Fruit fly (Drosophila melanogaster): Measurements from ENCODE around the gene Dna2.

Gene Dna2

dm6 chrX:10014738-10015703 lies 4.7 kb downstream of the Dna2 start:
- no peak for TF ChIP-seq Atf-2 (GFP tag; optimal IDR thresholded peaks at IDR 0.05)
- peak; percentile 21 for TF ChIP-seq oc (tag; optimal IDR thresholded peaks at IDR 0.05)
- peak; percentile 95 for TF ChIP-seq CG4424 (GFP tag; optimal IDR thresholded peaks at IDR 0.05)
- TF ChIP-seq ind (GFP tag; optimal IDR thresholded peaks at IDR 0.05) = no peak
- no peak for TF ChIP-seq Xrp1 (GFP tag; IDR thresholded peaks at IDR 0.05)
- TF ChIP-seq CG13296 (GFP tag; optimal IDR thresholded peaks at IDR 0.05) = no peak
- TF ChIP-seq Lhr (GFP tag; optimal IDR thresholded peaks at IDR 0.05) = no peak
- TF ChIP-seq pan (optimal IDR thresholded peaks at IDR 0.05) = no peak
- TF ChIP-seq pan (GFP tag; optimal IDR thresholded peaks at IDR 0.05 in 1 of 2, IDR thresholded peaks at IDR 0.05 in 1 of 2) = no peak
- no peak for TF ChIP-seq Dek (tag; optimal IDR thresholded peaks at IDR 0.05)
- no peak for TF ChIP-seq ab (GFP tag; optimal IDR thresholded peaks at IDR 0.05)
- no peak for TF ChIP-seq CG9876 (GFP tag; optimal IDR thresholded peaks at IDR 0.05)
- no peak for TF ChIP-seq CG5180 (GFP tag; optimal IDR thresholded peaks at IDR 0.05)
- no peak for TF ChIP-seq dmrt99B (tag; optimal IDR thresholded peaks at IDR 0.05)
- TF ChIP-seq maf-S (GFP tag; optimal IDR thresholded peaks at IDR 0.05) = no peak
- TF ChIP-seq peb (GFP tag; IDR thresholded peaks at IDR 0.05) = no peak
- no peak for TF ChIP-seq CG10959 (GFP tag; IDR thresholded peaks at IDR 0.05)
- TF ChIP-seq run (tag; optimal IDR thresholded peaks at IDR 0.05) = no peak
- TF ChIP-seq mirr (GFP tag; optimal IDR thresholded peaks at IDR 0.05) = no peak
- no peak for TF ChIP-seq Rfx (GFP tag; IDR thresholded peaks at IDR 0.05)
- no peak for TF ChIP-seq CG3281 (GFP tag; optimal IDR thresholded peaks at IDR 0.05)
- TF ChIP-seq H15 (GFP tag; IDR thresholded peaks at IDR 0.05) = no peak
- no peak for TF ChIP-seq HLH4C (GFP tag; IDR thresholded peaks at IDR 0.05; ENCODE audit: partially characterized antibody)
- no peak for TF ChIP-seq Ravus (GFP tag; IDR thresholded peaks at IDR 0.05)
- TF ChIP-seq CG17385 (GFP tag; optimal IDR thresholded peaks at IDR 0.05) = peak; percentile 8
- TF ChIP-seq Pdp1 (GFP tag; optimal IDR thresholded peaks at IDR 0.05) = peak in 1 of 2 experiments; percentile 53
- no peak for TF ChIP-seq CG12071 (GFP tag; optimal IDR thresholded peaks at IDR 0.05)
- TF ChIP-seq CG17359 (tag; optimal IDR thresholded peaks at IDR 0.05) = no peak
- no peak for TF ChIP-seq CG14667 (GFP tag; IDR thresholded peaks at IDR 0.05)
- no peak for TF ChIP-seq BtbVII (GFP tag; optimal IDR thresholded peaks at IDR 0.05)
- no peak for TF ChIP-seq twi (tag; optimal IDR thresholded peaks at IDR 0.05)
- no peak for TF ChIP-seq trem (tag; optimal IDR thresholded peaks at IDR 0.05)
- TF ChIP-seq CG14860 (GFP tag; IDR thresholded peaks at IDR 0.05; ENCODE audit: partially characterized antibody) = no peak
- no peak for TF ChIP-seq tio (GFP tag; optimal IDR thresholded peaks at IDR 0.05)
- TF ChIP-seq HLH3B (GFP tag; IDR thresholded peaks at IDR 0.05) = no peak
- TF ChIP-seq pros (GFP tag; optimal IDR thresholded peaks at IDR 0.05) = no peak
- no peak for TF ChIP-seq fd102C (GFP tag; optimal IDR thresholded peaks at IDR 0.05)
- no peak for TF ChIP-seq CG5245 (GFP tag; optimal IDR thresholded peaks at IDR 0.05)
- no peak for TF ChIP-seq cg (GFP tag; optimal IDR thresholded peaks at IDR 0.05)
- peak; percentile 86 for TF ChIP-seq sd (tag; optimal IDR thresholded peaks at IDR 0.05)
- TF ChIP-seq ewg (GFP tag; optimal IDR thresholded peaks at IDR 0.05) = no peak
- no peak for TF ChIP-seq Mes4 (GFP tag; optimal IDR thresholded peaks at IDR 0.05)
- no peak for TF ChIP-seq CG6654 (GFP tag; optimal IDR thresholded peaks at IDR 0.05)
- TF ChIP-seq sisA (GFP tag; IDR thresholded peaks at IDR 0.05) = no peak
- TF ChIP-seq Optix (GFP tag; IDR thresholded peaks at IDR 0.05) = no peak
- peak; percentile 39; the same call in 1 of the 2 replicates for TF ChIP-seq vvl (GFP tag; IDR thresholded peaks at IDR 0.05)
- no peak for TF ChIP-seq z (GFP tag; IDR thresholded peaks at IDR 0.05)
- TF ChIP-seq CG13775 (GFP tag; optimal IDR thresholded peaks at IDR 0.05) = no peak
- TF ChIP-seq abd-A (tag; optimal IDR thresholded peaks at IDR 0.05) = peak; percentile 80

Data from whole organism, embryonic.